Worm (Caenorhabditis elegans): ENCODE data around the gene Y57G11C.43.

- no peak for TF ChIP-seq ztf-1 (GFP tag; conservative IDR thresholded peaks at IDR 0.05)
- no peak for TF ChIP-seq ceh-16 (tag; optimal IDR thresholded peaks at IDR 0.05)
- TF ChIP-seq zag-1 (tag; optimal IDR thresholded peaks at IDR 0.05) = no peak
- no peak for TF ChIP-seq egl-27 (tag; optimal IDR thresholded peaks at IDR 0.05)
- no peak for TF ChIP-seq nhr-237 (tag; optimal IDR thresholded peaks at IDR 0.05)
- TF ChIP-seq nhr-12 (tag; optimal IDR thresholded peaks at IDR 0.05) = no peak
- TF ChIP-seq fos-1 (tag; optimal IDR thresholded peaks at IDR 0.05) = no peak
- no peak for TF ChIP-seq C34F6.9 (tag; optimal IDR thresholded peaks at IDR 0.05)
- no peak for TF ChIP-seq dmd-4 (tag; optimal IDR thresholded peaks at IDR 0.05)
- TF ChIP-seq snpc-4 (tag; optimal IDR thresholded peaks at IDR 0.05) = no peak
- TF ChIP-seq nhr-23 (tag; optimal IDR thresholded peaks at IDR 0.05) = no peak
- TF ChIP-seq lin-39 (tag; optimal IDR thresholded peaks at IDR 0.05) = no peak
These were observed 2.1 kb downstream of the Y57G11C.43 start, which contains the start of gene degl-1 for ce11 chrIV:14771325-14771724.
